Worm (Caenorhabditis elegans): ENCODE data around the gene C42D8.9.

The C42D8.9 gene

DNA sequence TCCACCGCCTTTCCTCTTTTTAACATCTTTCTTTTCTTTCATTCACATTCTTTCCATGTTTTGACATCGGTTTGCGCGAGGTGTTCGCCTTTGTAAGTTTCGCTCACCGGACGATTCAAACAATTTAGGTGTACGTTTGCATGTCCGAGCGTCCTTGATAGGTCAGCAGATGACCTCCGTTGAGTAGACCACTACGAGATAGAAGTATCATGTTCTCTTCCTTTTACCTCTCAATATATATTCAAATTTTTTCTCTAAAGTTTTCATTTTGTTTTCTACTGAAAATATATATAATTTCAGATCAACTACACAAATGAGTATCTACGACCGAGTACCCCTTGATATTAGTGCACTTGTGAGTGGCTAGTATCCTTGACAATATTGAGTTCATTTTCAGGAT is 46.1 kb downstream of the C42D8.9 start, which contains the start of gene C24H10.3:
Gene C24H10.3, plus strand, starts transcription at position 301 of the 400 bp plus-strand sequence.
- TF ChIP-seq ama-1 (optimal IDR thresholded peaks at IDR 0.05), result no peak

DNA sequence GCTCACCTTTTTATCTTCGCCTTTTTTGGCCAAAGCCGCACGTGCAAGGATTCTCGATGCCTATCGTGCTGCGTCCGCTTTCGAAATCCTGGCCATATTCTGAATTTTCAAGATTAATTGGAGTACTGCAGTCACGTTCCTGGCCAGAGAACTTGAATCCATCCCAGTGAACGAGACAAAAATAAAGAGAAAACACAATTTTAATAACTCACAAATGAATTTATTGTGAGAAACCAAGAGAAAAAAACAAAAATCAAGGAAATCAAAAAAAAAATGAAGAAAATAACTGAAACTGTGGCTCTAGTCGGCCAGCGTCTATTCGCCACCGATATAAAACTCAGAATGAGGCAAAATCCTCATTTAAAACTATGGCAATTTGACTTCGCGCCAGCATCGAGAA is 47.7 kb downstream of the C42D8.9 start, which contains the start of gene C24H10.4:
Gene C24H10.4, minus strand, starts transcription at position 101 of the 400 bp plus-strand sequence.
- TF ChIP-seq nhr-237 (tag; optimal IDR thresholded peaks at IDR 0.05) (no peak), ceh-20 (GFP tag; IDR thresholded peaks at IDR 0.05) (no peak), lin-39 (tag; optimal IDR thresholded peaks at IDR 0.05) (no peak), cey-2 (tag; optimal IDR thresholded peaks at IDR 0.05; ENCODE audit: borderline replicate concordance, insufficient read depth) (no peak), nhr-42 (GFP tag; IDR thresholded peaks at IDR 0.05) (no peak), daf-12 (tag; optimal IDR thresholded peaks at IDR 0.05) (no peak), skn-1 (tag; optimal IDR thresholded peaks at IDR 0.05) (no peak), dmd-6 (GFP tag; IDR thresholded peaks at IDR 0.05) (no peak), mdt-29 (GFP tag; IDR thresholded peaks at IDR 0.05) (no peak), hmg-1.1 (GFP tag; IDR thresholded peaks at IDR 0.05) (no peak), spr-1 (tag; optimal IDR thresholded peaks at IDR 0.05) (no peak), nhr-28 (tag; optimal IDR thresholded peaks at IDR 0.05) (no peak), lin-1 (GFP tag; IDR thresholded peaks at IDR 0.05) (no peak), lsy-2 (tag; optimal IDR thresholded peaks at IDR 0.05) (no peak), ZK337.2 (GFP tag; IDR thresholded peaks at IDR 0.05) (no peak), mxl-2 (GFP tag; conservative IDR thresholded peaks at IDR 0.05) (no peak)
